Worm (Caenorhabditis elegans): Measurements from ENCODE around the gene lipl-5.

DNA sequence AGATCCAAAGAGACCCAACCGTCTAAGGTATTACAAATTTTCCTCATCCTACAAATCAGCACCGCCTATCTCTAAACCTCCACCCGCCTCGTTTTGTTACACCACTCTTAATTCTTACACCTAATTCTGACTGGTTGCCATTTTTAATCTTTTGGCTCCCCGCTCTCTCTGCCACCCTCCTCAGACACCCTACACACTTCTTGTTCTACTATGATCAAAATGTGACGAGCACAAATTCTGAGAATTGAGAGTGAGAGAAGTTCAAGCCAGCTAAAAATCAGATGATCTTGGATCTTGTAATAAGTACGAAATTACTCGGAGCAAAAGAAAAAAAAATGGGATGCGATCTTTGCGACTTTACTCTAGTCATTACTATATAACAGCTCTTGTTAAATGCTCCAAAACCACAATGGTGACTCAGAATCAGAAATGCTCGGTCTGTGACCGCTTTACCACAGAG is 18.7 kb downstream of the lipl-5 start, which contains the start of gene nhr-252:
- TF ChIP-seq lin-13 (GFP tag; optimal IDR thresholded peaks at IDR 0.05) = no peak
- no peak for TF ChIP-seq hpl-2 (GFP tag; optimal IDR thresholded peaks at IDR 0.05)
- no peak for TF ChIP-seq hlh-4 (tag; optimal IDR thresholded peaks at IDR 0.05)
- TF ChIP-seq snpc-4 (tag; optimal IDR thresholded peaks at IDR 0.05) = no peak
- TF ChIP-seq tbx-2 (tag; optimal IDR thresholded peaks at IDR 0.05) = no peak
- no peak for TF ChIP-seq efl-1 (optimal IDR thresholded peaks at IDR 0.05)
- peak in 1 of 2 experiments; percentile 83 for TF ChIP-seq efl-1 (GFP tag; optimal IDR thresholded peaks at IDR 0.05 in 1 of 2)
- TF ChIP-seq elt-2 (tag; optimal IDR thresholded peaks at IDR 0.05) = no peak
- no peak for TF ChIP-seq nhr-76 (tag; optimal IDR thresholded peaks at IDR 0.05)
- TF ChIP-seq unc-130 (tag; optimal IDR thresholded peaks at IDR 0.05) = no peak
- no peak for TF ChIP-seq hlh-17 (GFP tag; optimal IDR thresholded peaks at IDR 0.05; ENCODE audit: borderline replicate concordance)
- TF ChIP-seq lsy-2 (tag; optimal IDR thresholded peaks at IDR 0.05) = no peak

Data from whole organism, L1 larva.